Fruit fly (Drosophila melanogaster) S2 (cell line): ENCODE measurements around the gene ClC-a.
A peak's percentile ranks its signal among the peaks of the same experiment; 100 is the strongest.

Experiments used
- CG8478 ChIP-seq: fragments of >200 bp; optimal IDR thresholded peaks from 2 replicates; lab custom pipeline; 2018
- CTCF ChIP-seq, 2 experiments: fragments of >200 bp; optimal IDR thresholded peaks; 2 replicates each; lab custom pipeline; 2018

DNA sequence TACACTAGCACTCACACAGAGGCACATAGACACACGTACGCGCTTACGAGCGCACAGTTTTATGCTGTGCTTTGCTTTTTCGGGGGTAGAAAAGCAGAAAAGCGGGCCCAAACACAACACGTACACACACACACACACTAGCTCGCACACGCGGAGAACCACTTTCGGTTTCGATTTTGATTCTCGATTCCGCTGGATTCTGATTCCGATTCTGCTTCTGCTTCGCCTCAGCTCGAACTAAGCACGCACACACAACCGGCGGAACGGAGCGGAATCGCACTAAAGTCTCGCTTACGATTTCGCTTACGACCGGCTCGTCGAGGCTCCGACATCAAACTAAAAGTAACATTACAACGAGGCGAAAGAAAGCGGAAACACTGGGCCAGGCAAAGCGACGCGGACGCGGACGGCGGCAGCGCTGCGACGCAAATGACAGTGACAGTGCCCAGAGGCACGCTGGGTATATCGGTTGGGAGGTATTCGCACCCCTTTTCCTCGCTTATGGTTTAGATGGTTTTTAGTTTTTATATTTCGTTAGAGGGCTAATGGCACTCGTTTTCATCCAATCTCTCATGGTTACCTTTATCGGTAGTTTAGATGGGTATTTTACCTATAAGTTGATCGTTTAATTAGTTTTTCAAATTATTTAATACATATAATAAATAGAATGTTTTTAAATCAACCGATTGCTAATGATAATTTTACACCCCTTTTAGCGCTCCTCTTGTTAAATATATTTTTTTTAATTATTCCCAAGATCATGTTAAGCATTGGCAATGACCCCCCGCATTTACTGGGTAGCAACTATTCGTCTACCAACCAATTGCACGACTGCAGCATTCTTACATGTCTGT is 34.8 kb downstream of the ClC-a start:
- TF ChIP-seq CG8478 (lab: Kevin White, UChicago): no peak
- TF ChIP-seq CTCF (optimal IDR thresholded peaks at IDR 0.05; lab: Kevin White, UChicago): peak in 1 of 2 experiments; percentile 22
